Worm (Caenorhabditis elegans): ENCODE measurements around the gene F57B9.1.

- TF ChIP-seq mxl-3 (GFP tag; optimal IDR thresholded peaks at IDR 0.05) (peak; percentile 84), fos-1 (tag; optimal IDR thresholded peaks at IDR 0.05) (no peak), lin-15B (tag; optimal IDR thresholded peaks at IDR 0.05) (peak; percentile 42), unc-130 (GFP tag; optimal IDR thresholded peaks at IDR 0.05) (peak; percentile 87)
Observed at ce11 chrIII:6971662-6972284, 9.9 kb downstream of the F57B9.1 start, which contains the start of the genes eef-1A.1 and rfc-4.
